Fruit fly (Drosophila melanogaster) whole organism, adult: ENCODE measurements around the gene CG2712.

ENCODE experiments used
- CG12768 ChIP-seq: fragments of 200-800 bp; sonication (Bioruptor generic); optimal IDR thresholded peaks from 2 replicates; lab custom pipeline; 2017; ENCODE audit warnings: missing biosample characterization, missing genetic modification characterization, mild to moderate bottlenecking, moderate library complexity, missing genetic modification reagents
- CG1620 ChIP-seq: fragments of 200-800 bp; sonication (Bioruptor generic); optimal IDR thresholded peaks from 2 replicates; lab custom pipeline; 2016; ENCODE audit warnings: missing biosample characterization, missing genetic modification characterization
- CG5204 ChIP-seq: fragments of 200-800 bp; sonication (Bioruptor generic); optimal IDR thresholded peaks from 2 replicates; lab custom pipeline; 2016; ENCODE audit warnings: missing biosample characterization, missing genetic modification characterization
- CG7045 ChIP-seq: fragments of 200-800 bp; sonication (Bioruptor generic); optimal IDR thresholded peaks from 2 replicates; lab custom pipeline; 2017; ENCODE audit warnings: missing biosample characterization, mild to moderate bottlenecking, missing genetic modification characterization
- CG7101 ChIP-seq: fragments of 200-800 bp; sonication (Bioruptor generic); optimal IDR thresholded peaks from 2 replicates; lab custom pipeline; 2018; ENCODE audit warnings: missing biosample characterization, mild to moderate bottlenecking, missing genetic modification characterization, moderate library complexity
- Clk ChIP-seq: fragments of 200-800 bp; sonication (Bioruptor generic); optimal IDR thresholded peaks from 2 replicates; lab custom pipeline; 2017; ENCODE audit warnings: missing biosample characterization, missing genetic modification characterization
- Crg-1 ChIP-seq: fragments of 200-800 bp; sonication (Bioruptor generic); optimal IDR thresholded peaks from 2 replicates; lab custom pipeline; 2016; ENCODE audit warnings: missing biosample characterization, missing genetic modification characterization
- Hr96 ChIP-seq: fragments of 200-800 bp; sonication (Bioruptor generic); optimal IDR thresholded peaks from 2 replicates; lab custom pipeline; 2016; ENCODE audit warnings: missing biosample characterization, missing genetic modification characterization
- Mnt ChIP-seq: fragments of 200-800 bp; sonication (Bioruptor generic); optimal IDR thresholded peaks from 2 replicates; lab custom pipeline; 2016; ENCODE audit warnings: missing biosample characterization, mild to moderate bottlenecking, missing genetic modification characterization
- bab1 ChIP-seq: fragments of 200-800 bp; sonication (Bioruptor generic); optimal IDR thresholded peaks from 3 replicates; lab custom pipeline; 2019; ENCODE audit warnings: missing biosample characterization, mild to moderate bottlenecking, missing genetic modification characterization, moderate library complexity
- cnc ChIP-seq, 2 experiments: fragments of >200 bp; optimal IDR thresholded peaks; 2 replicates each; lab custom pipeline; 2017
- kay ChIP-seq: fragments of 200-800 bp; sonication (Bioruptor generic); peaks from one replicate; lab custom pipeline; 2016; ENCODE audit warnings: missing biosample characterization, missing genetic modification characterization, borderline replicate concordance
- pad ChIP-seq: fragments of 200-800 bp; sonication (Bioruptor generic); optimal IDR thresholded peaks from 3 replicates; lab custom pipeline; 2017; ENCODE audit warnings: missing biosample characterization, missing genetic modification characterization, mild to moderate bottlenecking, moderate library complexity, missing genetic modification reagents

dm6 chrX:2685580-2685979 lies 46.7 kb upstream of the CG2712 start, which contains the start of gene per:
- peak; percentile 58 for TF ChIP-seq Mnt (GFP tag; lab: Kevin White, UChicago)
- no peak for TF ChIP-seq CG1620 (GFP tag; lab: Kevin White, UChicago)
- TF ChIP-seq kay: no peak
- no peak for TF ChIP-seq Clk (GFP tag; lab: Kevin White, UChicago)
- no peak for TF ChIP-seq CG5204 (GFP tag; lab: Kevin White, UChicago)
- TF ChIP-seq CG7101 (tag; lab: Kevin White, UChicago): no peak
- no peak for TF ChIP-seq bab1 (GFP tag; lab: Kevin White, UChicago)
- TF ChIP-seq pad (GFP tag; lab: Kevin White, UChicago): no peak
- no peak for TF ChIP-seq Hr96
- TF ChIP-seq CG7045 (GFP tag; lab: Kevin White, UChicago): no peak
- TF ChIP-seq CG12768 (GFP tag; lab: Kevin White, UChicago): no peak
- no peak for TF ChIP-seq Crg-1 (GFP tag; lab: Kevin White, UChicago)
- TF ChIP-seq cnc (optimal IDR thresholded peaks at IDR 0.05; lab: Kevin White, UChicago): no peak
